Worm (Caenorhabditis elegans) whole organism, L4 larva: ENCODE results near the gene fbxa-39.

Source experiments
- lin-39 ChIP-seq: fragments of 150-350 bp; optimal IDR thresholded peaks from 2 replicates; lab custom pipeline; 2014; ENCODE audit warnings: missing biosample characterization, missing genetic modification reagents, missing genetic modification characterization
- nhr-76 ChIP-seq: fragments of 150-350 bp; optimal IDR thresholded peaks from 2 replicates; lab custom pipeline; 2014; ENCODE audit warnings: missing biosample characterization, missing genetic modification characterization

ce11 chrIII:2316439-2316838 lies 43.6 kb downstream of the fbxa-39 start:
- TF ChIP-seq lin-39 (tag; lab: Kevin White, UChicago): no peak
- TF ChIP-seq nhr-76 (tag; lab: Kevin White, UChicago): no peak
